Worm (Caenorhabditis elegans) whole organism, young adult: ENCODE results near the gene cwn-1.

Experiments
- B0019.2 ChIP-seq: fragments of 200-800 bp; sonication (Bioruptor generic); conservative IDR thresholded peaks from 2 replicates; pipeline ENCODE4 v1.3.6; 2022; ENCODE audit warnings: missing genetic modification reagents, missing genetic modification characterization, missing compliant biosample characterization
- B0261.1 ChIP-seq: sonication (generic microtip); optimal IDR thresholded peaks from 2 replicates; lab custom pipeline; 2016; ENCODE audit warnings: mild to moderate bottlenecking, missing genetic modification characterization, moderate library complexity, missing compliant biosample characterization
- F39B2.1 ChIP-seq: fragments of 200-800 bp; sonication (Bioruptor generic); IDR thresholded peaks from 2 replicates; pipeline ENCODE4 v1.3.6; 2022; ENCODE audit warnings: missing genetic modification reagents, missing genetic modification characterization, missing compliant biosample characterization
- T26A5.8 ChIP-seq: sonication (generic microtip); optimal IDR thresholded peaks from 2 replicates; lab custom pipeline; 2016; ENCODE audit warnings: missing genetic modification characterization, missing compliant biosample characterization
- Y53G8AR.9 ChIP-seq: fragments of 200-800 bp; sonication (Bioruptor generic); conservative IDR thresholded peaks from 2 replicates; pipeline ENCODE4 v1.3.6; 2022; ENCODE audit warnings: missing genetic modification reagents, missing genetic modification characterization, missing compliant biosample characterization
- Y67H2A.10 ChIP-seq: fragments of 200-800 bp; sonication (Bioruptor generic); conservative IDR thresholded peaks from 2 replicates; pipeline ENCODE4 v1.3.6; 2022; ENCODE audit warnings: missing genetic modification reagents, missing genetic modification characterization, missing compliant biosample characterization
- aptf-3 ChIP-seq: fragments of 200-800 bp; sonication (Bioruptor generic); IDR thresholded peaks from 2 replicates; pipeline ENCODE4 v1.3.6; 2022; ENCODE audit warnings: missing genetic modification characterization, missing compliant biosample characterization
- athp-1 ChIP-seq: sonication (generic microtip); optimal IDR thresholded peaks from 2 replicates; lab custom pipeline; 2017; ENCODE audit warnings: mild to moderate bottlenecking, missing genetic modification characterization, missing compliant biosample characterization
- attf-3 ChIP-seq: fragments of 200-800 bp; sonication (Bioruptor generic); conservative IDR thresholded peaks from 2 replicates; pipeline ENCODE4 v1.3.6; 2022; ENCODE audit warnings: missing genetic modification reagents, missing genetic modification characterization, missing compliant biosample characterization
- cebp-1 ChIP-seq, 2 experiments: fragments of 200-800 bp in 1 of 2; sonication (Bioruptor generic) in 1 of 2; sonication (generic microtip) in 1 of 2; IDR thresholded peaks in 1 of 2; optimal IDR thresholded peaks in 1 of 2; 2 replicates each; pipeline versions ENCODE4 v1.3.6 to Lab custom; 2017 to 2022; ENCODE audit warnings: missing compliant biosample characterization in 2 of 2, missing genetic modification characterization in 2 of 2, mild to moderate bottlenecking in 1 of 2, missing genetic modification reagents in 1 of 2, moderate library complexity in 1 of 2
- ceh-27 ChIP-seq: fragments of 200-800 bp; sonication (Bioruptor generic); optimal IDR thresholded peaks from 2 replicates; lab custom pipeline; 2018; ENCODE audit warnings: mild to moderate bottlenecking, missing genetic modification characterization, moderate library complexity, missing compliant biosample characterization
- ceh-58 ChIP-seq: fragments of 200-800 bp; sonication (Bioruptor generic); IDR thresholded peaks from 2 replicates; pipeline ENCODE4 v1.3.6; 2022; ENCODE audit warnings: missing genetic modification characterization, missing compliant biosample characterization
- ceh-79 ChIP-seq: sonication (generic microtip); optimal IDR thresholded peaks from 2 replicates; lab custom pipeline; 2017; ENCODE audit warnings: mild to moderate bottlenecking, missing genetic modification characterization, missing compliant biosample characterization
- chd-7 ChIP-seq: sonication (generic microtip); optimal IDR thresholded peaks from 2 replicates; lab custom pipeline; 2016; ENCODE audit warnings: mild to moderate bottlenecking, missing genetic modification characterization, moderate library complexity, missing compliant biosample characterization
- dpl-1 ChIP-seq: fragments of 150-350 bp; optimal IDR thresholded peaks from 2 replicates; lab custom pipeline; 2014; ENCODE audit warnings: missing biosample characterization, missing genetic modification reagents, missing genetic modification characterization
- egrh-3 ChIP-seq: fragments of 200-800 bp; sonication (Bioruptor generic); IDR thresholded peaks from 2 replicates; pipeline ENCODE4 v1.3.6; 2022; ENCODE audit warnings: missing genetic modification reagents, missing genetic modification characterization, missing compliant biosample characterization
- ekl-4 ChIP-seq: fragments of 200-800 bp; sonication (Bioruptor generic); IDR thresholded peaks from 2 replicates; pipeline ENCODE4 v1.3.6; 2022; ENCODE audit warnings: missing genetic modification reagents, missing genetic modification characterization, missing compliant biosample characterization
- fkh-3 ChIP-seq: sonication (generic microtip); optimal IDR thresholded peaks from 2 replicates; lab custom pipeline; 2016; ENCODE audit warnings: mild to moderate bottlenecking, missing genetic modification characterization, missing compliant biosample characterization
- hmg-1.2 ChIP-seq: fragments of 200-800 bp; sonication (Bioruptor generic); IDR thresholded peaks from 2 replicates; pipeline ENCODE4 v1.3.6; 2022; ENCODE audit warnings: missing genetic modification reagents, missing genetic modification characterization, missing compliant biosample characterization
- hmg-20 ChIP-seq: fragments of 200-800 bp; sonication (Bioruptor generic); IDR thresholded peaks from 2 replicates; pipeline ENCODE4 v1.3.6; 2022; ENCODE audit warnings: missing genetic modification reagents, missing genetic modification characterization, missing compliant biosample characterization
- hsf-1 ChIP-seq: fragments of 200-800 bp; sonication (Bioruptor generic); IDR thresholded peaks from 2 replicates; pipeline ENCODE4 v1.3.6; 2022; ENCODE audit warnings: missing genetic modification reagents, missing genetic modification characterization, missing compliant biosample characterization
- let-607 ChIP-seq, 2 experiments: fragments of 200-800 bp in 1 of 2; sonication (Bioruptor generic) in 1 of 2; sonication (generic microtip) in 1 of 2; optimal IDR thresholded peaks; 2 replicates each; lab custom pipeline; 2016 to 2018; ENCODE audit warnings: mild to moderate bottlenecking in 2 of 2, missing compliant biosample characterization in 2 of 2, missing genetic modification characterization in 2 of 2, moderate library complexity in 2 of 2, missing genotype in 1 of 2
- lin-26 ChIP-seq: fragments of 200-800 bp; sonication (Bioruptor generic); IDR thresholded peaks from 2 replicates; pipeline ENCODE4 v1.3.6; 2022; ENCODE audit warnings: missing genetic modification reagents, missing genetic modification characterization, missing compliant biosample characterization
- lsy-27 ChIP-seq: sonication (generic microtip); optimal IDR thresholded peaks from 2 replicates; lab custom pipeline; 2017; ENCODE audit warnings: missing genetic modification characterization, mild to moderate bottlenecking, missing compliant biosample characterization, antibody characterized with exemption, missing genotype, borderline replicate concordance; ENCODE audit not compliant: insufficient read depth
- madf-10 ChIP-seq: sonication (generic microtip); optimal IDR thresholded peaks from 2 replicates; lab custom pipeline; 2016; ENCODE audit warnings: mild to moderate bottlenecking, missing genetic modification characterization, missing compliant biosample characterization
- madf-8 ChIP-seq: fragments of 200-800 bp; sonication (Bioruptor generic); conservative IDR thresholded peaks from 2 replicates; pipeline ENCODE4 v1.3.6; 2022; ENCODE audit warnings: missing genetic modification reagents, missing genetic modification characterization, missing compliant biosample characterization
- mcd-1 ChIP-seq: fragments of 200-800 bp; sonication (Bioruptor generic); IDR thresholded peaks from 2 replicates; pipeline ENCODE4 v1.3.6; 2022; ENCODE audit warnings: missing genetic modification reagents, missing genetic modification characterization, missing compliant biosample characterization
- nhr-179 ChIP-seq: sonication (generic microtip); optimal IDR thresholded peaks from 2 replicates; lab custom pipeline; 2016; ENCODE audit warnings: mild to moderate bottlenecking, missing genetic modification characterization, missing compliant biosample characterization
- nhr-27 ChIP-seq: fragments of 200-800 bp; sonication (Bioruptor generic); optimal IDR thresholded peaks from 2 replicates; lab custom pipeline; 2018; ENCODE audit warnings: mild to moderate bottlenecking, missing genetic modification characterization, moderate library complexity, missing compliant biosample characterization
- nhr-80 ChIP-seq: sonication (generic microtip); optimal IDR thresholded peaks from 2 replicates; lab custom pipeline; 2016; ENCODE audit warnings: missing genetic modification characterization, missing compliant biosample characterization
- nhr-90 ChIP-seq: sonication (generic microtip); optimal IDR thresholded peaks from 2 replicates; lab custom pipeline; 2016; ENCODE audit warnings: missing genotype, mild to moderate bottlenecking, missing genetic modification characterization, missing compliant biosample characterization
- rcor-1 ChIP-seq: fragments of 200-800 bp; sonication (Bioruptor generic); IDR thresholded peaks from 2 replicates; pipeline ENCODE4 v1.3.6; 2022; ENCODE audit warnings: missing genetic modification reagents, missing genetic modification characterization, missing compliant biosample characterization
- snpc-4 ChIP-seq, 5 experiments: fragments of 150-350 bp in 1 of 5; sonication (generic microtip) in 4 of 5; optimal IDR thresholded peaks; 2 replicates each; lab custom pipeline; 2014 to 2018; ENCODE audit warnings: missing genetic modification characterization in 5 of 5, missing biosample characterization in 3 of 5, antibody characterized with exemption in 2 of 5, mild to moderate bottlenecking in 2 of 5, missing compliant biosample characterization in 2 of 5, missing genotype in 2 of 5, moderate library complexity in 2 of 5, missing genetic modification reagents in 1 of 5
- somi-1 ChIP-seq: fragments of 200-800 bp; sonication (Bioruptor generic); optimal IDR thresholded peaks from 2 replicates; lab custom pipeline; 2018; ENCODE audit warnings: mild to moderate bottlenecking, missing genetic modification characterization, missing compliant biosample characterization
- unc-62 ChIP-seq: fragments of 150-350 bp; optimal IDR thresholded peaks from 2 replicates; lab custom pipeline; 2014; ENCODE audit warnings: missing biosample characterization, missing genetic modification reagents, missing genetic modification characterization
- xnd-1 ChIP-seq: sonication (generic microtip); optimal IDR thresholded peaks from 2 replicates; lab custom pipeline; 2016; ENCODE audit warnings: missing genotype, missing genetic modification reagents, missing genetic modification characterization, missing compliant biosample characterization
- zfh-2 ChIP-seq: fragments of 200-800 bp; sonication (Bioruptor generic); conservative IDR thresholded peaks from 2 replicates; pipeline ENCODE4 v1.3.6; 2022; ENCODE audit warnings: missing genetic modification reagents, missing genetic modification characterization, missing compliant biosample characterization
- ztf-22 ChIP-seq: fragments of 200-800 bp; sonication (Bioruptor generic); optimal IDR thresholded peaks from 2 replicates; lab custom pipeline; 2018; ENCODE audit warnings: mild to moderate bottlenecking, missing genetic modification characterization, moderate library complexity, missing compliant biosample characterization
- ztf-3 ChIP-seq: fragments of 200-800 bp; sonication (Bioruptor generic); optimal IDR thresholded peaks from 2 replicates; lab custom pipeline; 2018; ENCODE audit warnings: mild to moderate bottlenecking, missing genetic modification characterization, missing compliant biosample characterization
- ztf-6 ChIP-seq: fragments of 200-800 bp; sonication (Bioruptor generic); IDR thresholded peaks from 2 replicates; pipeline ENCODE4 v1.3.6; 2022; ENCODE audit warnings: missing genetic modification reagents, missing genetic modification characterization, missing compliant biosample characterization

Gene cwn-1

DNA sequence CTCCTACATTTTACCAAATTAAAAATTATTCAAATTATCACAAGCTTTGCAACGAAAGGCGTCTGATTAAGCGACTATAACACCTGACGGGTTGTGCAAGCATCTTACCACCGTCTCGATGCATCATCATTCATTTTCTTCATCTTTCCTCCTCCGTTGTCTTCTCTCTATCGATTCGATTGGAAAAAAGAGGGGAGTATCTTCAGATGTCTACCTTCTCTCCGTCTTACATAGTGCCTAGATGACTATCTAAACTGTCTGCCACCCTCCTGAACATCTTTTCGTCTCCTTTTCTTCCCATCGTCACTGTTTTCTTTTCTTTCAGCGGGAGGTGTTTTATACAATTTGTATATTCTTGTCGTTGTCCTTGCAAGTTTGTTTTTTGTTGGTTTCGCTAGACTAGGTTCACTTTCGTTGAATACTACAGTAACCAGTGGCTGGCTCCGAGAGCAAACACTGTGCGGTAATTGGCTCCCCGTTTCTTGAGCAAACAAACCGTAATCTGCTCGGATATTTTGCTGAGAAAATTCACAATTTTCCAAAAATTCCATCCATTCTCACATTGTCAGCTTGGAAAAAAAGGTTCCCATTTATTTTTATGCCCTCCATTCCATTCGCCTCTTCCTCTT, 26.0 kb upstream of the cwn-1 start (continued):
- TF ChIP-seq hmg-1.2 (GFP tag; lab: Robert Waterston, UW) = peak; percentile 61; the same call in 1 of the 2 replicates
- no peak for TF ChIP-seq nhr-27 (tag; lab: Kevin White, UChicago)
- TF ChIP-seq B0019.2 = no peak
- no peak for TF ChIP-seq ztf-22 (GFP tag; lab: Kevin White, UChicago)
- no peak for TF ChIP-seq cebp-1 (GFP tag; IDR thresholded peaks at IDR 0.05; lab: Robert Waterston, UW)
- peak; percentile 16 for TF ChIP-seq cebp-1 (tag; optimal IDR thresholded peaks at IDR 0.05; lab: Kevin White, UChicago)
- no peak for TF ChIP-seq ekl-4 (GFP tag; lab: Robert Waterston, UW)
- no peak for TF ChIP-seq athp-1 (tag; lab: Kevin White, UChicago)
- TF ChIP-seq ztf-3 (GFP tag; lab: Kevin White, UChicago) = no peak
- TF ChIP-seq B0261.1 (tag; lab: Kevin White, UChicago) = no peak
- TF ChIP-seq Y67H2A.10 (GFP tag; lab: Robert Waterston, UW) = no peak
- no peak for TF ChIP-seq nhr-179 (tag; lab: Kevin White, UChicago)
- no peak for TF ChIP-seq F39B2.1
- TF ChIP-seq mcd-1 = no peak
- TF ChIP-seq madf-10 (tag; lab: Kevin White, UChicago) = no peak
- no peak for TF ChIP-seq aptf-3
- TF ChIP-seq dpl-1 (GFP tag; lab: Kevin White, UChicago) = no peak
- no peak for TF ChIP-seq ceh-58 (GFP tag; lab: Robert Waterston, UW)
- TF ChIP-seq lin-26 = no peak
- no peak for TF ChIP-seq hsf-1 (GFP tag; lab: Robert Waterston, UW)
- TF ChIP-seq ceh-27 (GFP tag; lab: Kevin White, UChicago) = peak; percentile 13

DNA sequence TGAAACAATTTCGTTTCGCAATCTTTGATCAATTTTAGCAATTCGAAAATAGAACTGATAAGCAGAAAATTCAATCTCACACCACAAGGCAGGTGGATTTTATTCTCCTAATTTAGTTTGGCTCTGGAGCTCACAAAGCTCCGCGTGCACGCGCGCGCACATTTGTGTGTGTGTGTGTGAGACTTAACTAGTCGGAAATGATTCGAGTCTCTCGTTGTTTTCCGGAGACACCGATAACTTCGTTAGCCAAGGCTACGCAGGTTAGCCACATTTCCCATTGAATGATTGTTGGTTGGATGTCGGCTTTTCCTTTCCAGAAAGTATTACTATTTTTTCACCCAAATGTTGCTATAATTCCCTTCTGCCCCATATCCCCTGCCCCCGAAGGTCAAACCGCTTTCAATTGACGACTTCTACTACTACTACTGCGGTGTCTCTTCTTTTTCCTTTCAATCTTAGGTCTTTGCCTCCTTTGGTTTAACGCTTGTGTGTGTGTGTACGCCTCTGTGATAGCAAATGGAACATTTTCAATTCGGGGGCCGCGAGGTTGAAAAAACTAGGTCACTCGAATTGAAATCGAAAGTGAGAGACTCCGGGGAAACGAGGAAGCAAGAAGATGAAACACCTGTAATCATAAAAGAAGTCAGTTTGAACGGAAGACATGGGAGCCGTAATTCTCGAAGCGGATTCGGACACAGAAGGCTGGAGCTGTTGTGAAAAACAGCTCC, 24.8 kb upstream of the cwn-1 start:
- TF ChIP-seq unc-62 (GFP tag; lab: Kevin White, UChicago) = no peak
- peak; percentile 51 for TF ChIP-seq nhr-80 (tag; lab: Kevin White, UChicago)
- TF ChIP-seq, all 124 proteins: peak for 1

DNA sequence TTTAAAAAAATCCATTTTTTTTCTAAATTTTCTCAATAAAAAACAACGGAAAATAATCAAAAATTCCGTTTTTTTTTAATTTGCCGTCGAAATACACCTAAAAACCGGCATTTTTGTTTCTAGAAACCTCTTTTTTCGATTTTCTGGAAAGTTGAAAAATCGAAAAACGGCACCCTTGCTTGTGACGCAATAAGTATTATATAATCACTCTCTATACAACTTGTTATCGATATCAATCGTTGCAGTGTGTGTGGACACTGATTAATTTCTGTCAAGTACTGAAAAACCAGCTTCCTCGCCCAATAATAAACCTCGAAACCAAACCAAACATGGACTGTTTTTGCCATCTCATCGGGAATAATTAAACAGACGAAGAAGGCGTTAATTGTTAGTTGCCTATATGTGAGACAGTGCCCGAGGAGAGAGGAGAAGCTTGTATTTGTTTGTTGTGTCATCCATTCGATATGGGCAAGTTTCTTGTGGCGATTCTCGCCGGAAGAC, 23.7 kb upstream of the cwn-1 start:
- no peak for TF ChIP-seq ztf-6 (GFP tag; lab: Robert Waterston, UW)
- no peak for TF ChIP-seq rcor-1 (GFP tag; lab: Robert Waterston, UW)
- TF ChIP-seq egrh-3 = no peak
- no peak for TF ChIP-seq hsf-1 (GFP tag; lab: Robert Waterston, UW)
- TF ChIP-seq nhr-90 (tag; lab: Kevin White, UChicago) = no peak
- no peak for TF ChIP-seq snpc-4 (GFP tag; optimal IDR thresholded peaks at IDR 0.05; lab: Kevin White, UChicago)
- no peak for TF ChIP-seq snpc-4 (tag; optimal IDR thresholded peaks at IDR 0.05; lab: Kevin White, UChicago)
- no peak for TF ChIP-seq attf-3 (GFP tag; lab: Robert Waterston, UW)
- TF ChIP-seq madf-8 (GFP tag; lab: Robert Waterston, UW) = no peak
- no peak for TF ChIP-seq somi-1 (GFP tag; lab: Kevin White, UChicago)
- TF ChIP-seq zfh-2 (GFP tag; lab: Robert Waterston, UW) = no peak

DNA sequence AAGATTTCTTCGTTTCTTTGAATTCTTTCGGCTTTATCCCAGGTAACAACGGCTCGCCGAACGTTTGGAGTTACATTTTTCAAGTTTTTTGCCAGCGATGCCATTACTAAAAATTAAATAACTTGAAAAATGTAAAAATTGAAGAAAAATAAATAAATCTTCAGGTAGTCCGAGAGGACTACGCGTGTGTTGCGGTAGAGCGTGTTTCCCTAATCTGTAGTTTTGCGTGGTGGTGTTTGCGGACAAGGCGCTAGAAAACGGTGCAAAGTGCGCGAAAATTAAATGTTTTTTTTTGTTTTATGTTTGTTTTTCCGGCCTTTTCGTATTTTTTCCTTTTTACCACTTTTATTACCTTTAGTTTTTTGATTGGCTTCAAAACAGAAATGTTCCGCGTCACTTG, 22.5 kb upstream of the cwn-1 start, which contains the start of gene mrpl-28:
Gene mrpl-28, minus strand, starts transcription at position 106 of the 400 bp plus-strand sequence.
- no peak for TF ChIP-seq fkh-3 (tag; lab: Kevin White, UChicago)
- TF ChIP-seq hmg-1.2 (GFP tag; lab: Robert Waterston, UW) = peak; percentile 64
- peak; percentile 89 for TF ChIP-seq Y53G8AR.9 (GFP tag; lab: Robert Waterston, UW)
- TF ChIP-seq chd-7 (tag; lab: Kevin White, UChicago) = peak; percentile 46
- 0 out of 2 replicates have a peak, but pooled peaks have one; percentile 65 for TF ChIP-seq hmg-20
- TF ChIP-seq nhr-90 (tag; lab: Kevin White, UChicago) = no peak
- peak; percentile 90 for TF ChIP-seq rcor-1 (GFP tag; lab: Robert Waterston, UW)
- no peak for TF ChIP-seq T26A5.8
- TF ChIP-seq lsy-27 (tag; lab: Kevin White, UChicago) = no peak
- TF ChIP-seq let-607 (tag; optimal IDR thresholded peaks at IDR 0.05; lab: Kevin White, UChicago) = peak in 1 of 2 experiments; percentile 50
- peak; percentile 22 for TF ChIP-seq xnd-1 (tag; lab: Kevin White, UChicago)
- no peak for TF ChIP-seq ceh-79 (tag; lab: Kevin White, UChicago)
